Worm (Caenorhabditis elegans) whole organism, L4/young adult: ENCODE measurements around the gene Y39A1A.18.

ENCODE experiments used
- W03F9.2 ChIP-seq: fragments of 150-350 bp; optimal IDR thresholded peaks from 2 replicates; lab custom pipeline; 2014; ENCODE audit warnings: missing biosample characterization, missing genetic modification characterization
- dao-5 ChIP-seq: sonication (generic microtip); optimal IDR thresholded peaks from 2 replicates; lab custom pipeline; 2016; ENCODE audit warnings: missing genotype, missing genetic modification characterization, moderate library complexity, missing compliant biosample characterization
- him-1 ChIP-seq: sonication (generic microtip); optimal IDR thresholded peaks from 2 replicates; lab custom pipeline; 2016; ENCODE audit warnings: missing genotype, missing genetic modification reagents, missing genetic modification characterization, missing compliant biosample characterization

DNA sequence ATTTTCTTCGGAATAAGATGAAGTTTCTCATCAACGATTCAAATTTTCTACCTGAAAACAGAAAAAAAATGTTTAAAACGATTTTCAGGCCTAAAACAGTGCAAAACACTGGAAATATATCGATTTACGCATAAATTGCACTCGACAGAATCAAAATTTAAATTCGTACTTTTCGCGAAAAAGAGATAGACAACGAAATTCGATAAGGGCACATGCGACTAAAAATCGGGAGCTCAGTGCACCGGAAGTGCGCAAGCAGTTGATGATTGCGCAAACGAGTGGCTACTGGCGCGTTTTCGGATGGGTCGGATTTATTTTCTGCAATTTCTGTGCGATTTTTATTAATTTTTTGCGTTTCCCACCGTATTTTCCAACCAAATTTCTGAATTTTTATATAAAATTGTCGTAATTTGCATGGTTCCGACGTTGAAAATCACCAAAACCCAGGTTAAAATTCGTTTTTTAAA, 12.7 kb upstream of the Y39A1A.18 start, which contains the start of the genes Y39A1A.21 and Y39A1A.22:
- TF ChIP-seq him-1 (peak; percentile 29), dao-5 (no peak), W03F9.2 (tag; lab: Kevin White, UChicago) (peak; percentile 69)
